Worm (Caenorhabditis elegans) whole organism, late embryonic: ENCODE measurements around the gene M03F8.7.

Experiments used
- K02D7.2 ChIP-seq: sonication (generic microtip); optimal IDR thresholded peaks from 2 replicates; lab custom pipeline; 2017; ENCODE audit warnings: mild to moderate bottlenecking, missing genetic modification characterization, missing compliant biosample characterization
- ama-1 ChIP-seq: fragments of 150-350 bp; optimal IDR thresholded peaks from 2 replicates; lab custom pipeline; 2014
- ceh-34 ChIP-seq: sonication (generic microtip); optimal IDR thresholded peaks from 2 replicates; lab custom pipeline; 2016; ENCODE audit warnings: mild to moderate bottlenecking, missing genetic modification characterization, missing compliant biosample characterization
- dmd-4 ChIP-seq: sonication (generic microtip); optimal IDR thresholded peaks from 2 replicates; lab custom pipeline; 2016; ENCODE audit warnings: borderline replicate concordance, missing genetic modification characterization, missing compliant biosample characterization
- dve-1 ChIP-seq: sonication (generic microtip); optimal IDR thresholded peaks from 2 replicates; lab custom pipeline; 2017; ENCODE audit warnings: antibody characterized with exemption, mild to moderate bottlenecking, missing genetic modification characterization, missing compliant biosample characterization
- elt-2 ChIP-seq: sonication (generic microtip); optimal IDR thresholded peaks from 2 replicates; lab custom pipeline; 2016; ENCODE audit warnings: missing genetic modification reagents, missing genetic modification characterization, missing compliant biosample characterization
- hlh-30 ChIP-seq: sonication (generic microtip); optimal IDR thresholded peaks from 2 replicates; lab custom pipeline; 2017; ENCODE audit warnings: antibody characterized with exemption, missing genetic modification characterization, missing compliant biosample characterization; ENCODE audit not compliant: insufficient read depth
- hlh-6 ChIP-seq: sonication (generic microtip); optimal IDR thresholded peaks from 2 replicates; lab custom pipeline; 2016; ENCODE audit warnings: missing genotype, missing genetic modification characterization, missing compliant biosample characterization
- mec-3 ChIP-seq: sonication (generic microtip); optimal IDR thresholded peaks from 2 replicates; lab custom pipeline; 2016; ENCODE audit warnings: borderline replicate concordance, missing genetic modification characterization, missing compliant biosample characterization
- pag-3 ChIP-seq: sonication (generic microtip); optimal IDR thresholded peaks from 2 replicates; lab custom pipeline; 2016; ENCODE audit warnings: missing compliant biosample characterization, missing genetic modification characterization, borderline replicate concordance
- rnt-1 ChIP-seq: sonication (generic microtip); optimal IDR thresholded peaks from 2 replicates; lab custom pipeline; 2016; ENCODE audit warnings: missing genetic modification characterization, missing compliant biosample characterization
- ztf-16 ChIP-seq: sonication (generic microtip); optimal IDR thresholded peaks from 2 replicates; lab custom pipeline; 2017; ENCODE audit warnings: missing genetic modification characterization, missing compliant biosample characterization

DNA sequence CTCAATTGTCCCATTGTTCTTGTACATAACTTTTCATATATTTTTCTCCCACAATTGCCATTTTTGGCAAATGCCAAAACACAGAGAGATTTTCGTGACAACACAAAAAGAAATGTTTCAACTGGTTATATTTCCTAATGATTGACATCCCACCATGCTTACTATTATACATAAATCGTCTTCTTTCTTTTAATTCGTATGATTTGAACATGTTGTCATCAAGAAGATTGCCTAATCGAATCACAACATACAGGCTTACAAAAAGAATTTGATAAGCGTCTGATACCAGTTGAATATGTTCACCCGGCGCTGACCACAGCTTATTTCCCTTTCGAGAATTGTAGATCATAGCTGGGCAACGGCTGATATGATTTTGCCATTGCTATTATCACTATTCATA is 41.7 kb upstream of the M03F8.7 start, which contains the start of gene grd-9:
- TF ChIP-seq rnt-1 (tag; lab: Kevin White, UChicago) (no peak), elt-2 (tag; lab: Kevin White, UChicago) (no peak), dve-1 (tag; lab: Kevin White, UChicago) (no peak), hlh-30 (tag; lab: Kevin White, UChicago) (no peak), ztf-16 (no peak), ama-1 (lab: Kevin White, UChicago) (no peak), pag-3 (tag; lab: Kevin White, UChicago) (no peak), mec-3 (tag; lab: Kevin White, UChicago) (no peak), hlh-6 (tag; lab: Kevin White, UChicago) (no peak), dmd-4 (tag; lab: Kevin White, UChicago) (no peak), ceh-34 (tag; lab: Kevin White, UChicago) (no peak), K02D7.2 (no peak)
